Worm (Caenorhabditis elegans): ENCODE data around the gene nhr-182.

- TF ChIP-seq ceh-45 (GFP tag; IDR thresholded peaks at IDR 0.05) (no peak), tbx-7 (tag; optimal IDR thresholded peaks at IDR 0.05) (no peak), hlh-6 (tag; optimal IDR thresholded peaks at IDR 0.05) (no peak), sox-4 (tag; optimal IDR thresholded peaks at IDR 0.05) (no peak), ref-2 (tag; optimal IDR thresholded peaks at IDR 0.05) (no peak), pha-4 (tag; optimal IDR thresholded peaks at IDR 0.05) (no peak), elt-2 (tag; optimal IDR thresholded peaks at IDR 0.05) (no peak)
Measured at ce11 chrV:2308246-2308645, 48.5 kb upstream of the nhr-182 start.

Measured in whole organism, late embryonic.